Fruit fly (Drosophila melanogaster) whole organism, pupa: ENCODE data around the gene CG7102.
A peak's percentile ranks its signal among the peaks of the same experiment; 100 is the strongest.

Source experiments
- CG10348 ChIP-seq: fragments of 200-800 bp; sonication (Bioruptor generic); IDR thresholded peaks from 2 replicates; pipeline ENCODE4 v1.3.6; 2022; ENCODE audit warnings: missing biosample characterization, missing genetic modification characterization
- CG12605 ChIP-seq: fragments of 200-800 bp; sonication (Bioruptor generic); IDR thresholded peaks from 2 replicates; pipeline ENCODE4 v1.3.6; 2022; ENCODE audit warnings: missing biosample characterization, missing genetic modification characterization
- CG13204 ChIP-seq: fragments of 200-800 bp; sonication (Bioruptor generic); optimal IDR thresholded peaks from 2 replicates; lab custom pipeline; 2018; ENCODE audit warnings: missing biosample characterization, mild to moderate bottlenecking, missing genetic modification characterization, moderate library complexity
- CG14655 ChIP-seq: fragments of 200-800 bp; sonication (Bioruptor generic); optimal IDR thresholded peaks from 3 replicates; lab custom pipeline; 2017; ENCODE audit warnings: mild to moderate bottlenecking, missing biosample characterization, missing genetic modification reagents, missing genetic modification characterization
- CG15710 ChIP-seq: fragments of 200-800 bp; sonication (Bioruptor generic); optimal IDR thresholded peaks from 2 replicates; lab custom pipeline; 2018; ENCODE audit warnings: missing biosample characterization, mild to moderate bottlenecking, missing genetic modification characterization, moderate library complexity
- CG17806 ChIP-seq: fragments of 200-800 bp; sonication (Bioruptor generic); optimal IDR thresholded peaks from 2 replicates; lab custom pipeline; 2018; ENCODE audit warnings: missing biosample characterization, mild to moderate bottlenecking, missing genetic modification characterization, moderate library complexity
- CG32121 ChIP-seq: fragments of 200-800 bp; sonication (Bioruptor generic); IDR thresholded peaks from 2 replicates; pipeline ENCODE4 v1.3.6; 2022; ENCODE audit warnings: missing biosample characterization, missing genetic modification characterization
- CG34367 ChIP-seq: fragments of 200-800 bp; sonication (Bioruptor generic); optimal IDR thresholded peaks from 2 replicates; lab custom pipeline; 2018; ENCODE audit warnings: missing biosample characterization, mild to moderate bottlenecking, missing genetic modification characterization
- CG4496 ChIP-seq: fragments of 200-800 bp; sonication (Bioruptor generic); IDR thresholded peaks from 3 replicates; pipeline ENCODE4 v1.3.6; 2022; ENCODE audit warnings: missing biosample characterization, missing genetic modification characterization
- CG8159 ChIP-seq: fragments of 200-800 bp; sonication (Bioruptor generic); optimal IDR thresholded peaks from 3 replicates; lab custom pipeline; 2018; ENCODE audit warnings: missing biosample characterization, mild to moderate bottlenecking, missing genetic modification characterization, moderate library complexity
- CG8301 ChIP-seq: fragments of 200-800 bp; sonication (Bioruptor generic); optimal IDR thresholded peaks from 2 replicates; lab custom pipeline; 2018; ENCODE audit warnings: missing biosample characterization, mild to moderate bottlenecking, missing genetic modification characterization
- CG9948 ChIP-seq: fragments of 200-800 bp; sonication (Bioruptor generic); optimal IDR thresholded peaks from 2 replicates; lab custom pipeline; 2018; ENCODE audit warnings: missing biosample characterization, mild to moderate bottlenecking, missing genetic modification characterization, moderate library complexity
- D1 ChIP-seq: fragments of 200-800 bp; sonication (Bioruptor generic); optimal IDR thresholded peaks from 2 replicates; lab custom pipeline; 2018; ENCODE audit warnings: missing biosample characterization, mild to moderate bottlenecking, missing genetic modification characterization, moderate library complexity
- EcR ChIP-seq: fragments of 200-800 bp; sonication (Bioruptor generic); optimal IDR thresholded peaks from 3 replicates; lab custom pipeline; 2019; ENCODE audit warnings: missing biosample characterization, missing genetic modification characterization, mild to moderate bottlenecking, moderate library complexity, missing genetic modification reagents
- Ets98B ChIP-seq: fragments of 200-800 bp; sonication (Bioruptor generic); IDR thresholded peaks from 2 replicates; pipeline ENCODE4 v1.3.6; 2022; ENCODE audit warnings: missing biosample characterization, missing genetic modification characterization
- Pif1A ChIP-seq: fragments of 200-800 bp; sonication (Bioruptor generic); optimal IDR thresholded peaks from 3 replicates; lab custom pipeline; 2016; ENCODE audit warnings: missing biosample characterization, missing genetic modification characterization
- Pif1B ChIP-seq: fragments of 200-800 bp; sonication (Bioruptor generic); optimal IDR thresholded peaks from 3 replicates; lab custom pipeline; 2016; ENCODE audit warnings: missing biosample characterization, missing genetic modification characterization
- Snoo ChIP-seq: fragments of 200-800 bp; sonication (Bioruptor generic); optimal IDR thresholded peaks from 3 replicates; lab custom pipeline; 2017; ENCODE audit warnings: missing biosample characterization, mild to moderate bottlenecking, missing genetic modification characterization, inconsistent platforms
- fd96Ca ChIP-seq: fragments of 200-800 bp; sonication (Bioruptor generic); IDR thresholded peaks from 3 replicates; pipeline ENCODE4 v1.3.6; 2022; ENCODE audit warnings: missing biosample characterization, missing genetic modification characterization
- gl ChIP-seq: fragments of 200-800 bp; sonication (Bioruptor generic); optimal IDR thresholded peaks from 2 replicates; lab custom pipeline; 2018; ENCODE audit warnings: missing biosample characterization, mild to moderate bottlenecking, missing genetic modification characterization
- rn ChIP-seq: fragments of 200-800 bp; sonication (Bioruptor generic); IDR thresholded peaks from 2 replicates; pipeline ENCODE4 v1.3.6; 2022; ENCODE audit warnings: missing biosample characterization, missing genetic modification characterization

The CG7102 gene

DNA sequence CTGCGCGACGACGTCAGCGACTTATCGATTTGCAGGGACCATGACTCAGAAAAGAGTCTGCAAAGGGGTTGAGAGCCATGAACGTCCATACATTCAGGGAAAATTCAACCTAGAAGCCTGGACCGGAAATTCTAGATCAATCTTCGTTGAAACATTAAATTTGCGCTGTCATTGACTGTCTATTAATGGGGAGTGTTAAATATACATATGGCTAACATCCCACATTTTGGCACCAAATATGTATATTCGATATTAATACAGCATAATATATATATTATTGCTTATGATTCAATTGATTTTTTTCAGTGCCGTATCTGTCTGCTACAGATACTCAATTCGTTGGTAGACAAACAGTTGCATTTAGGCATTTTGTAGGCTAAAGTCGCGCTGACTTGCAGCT, 18.7 kb downstream of the CG7102 start:
- TF ChIP-seq CG13204 (GFP tag; lab: Kevin White, UChicago) (no peak), CG8159 (tag; lab: Kevin White, UChicago) (peak; percentile 58), D1 (tag; lab: Kevin White, UChicago) (no peak), rn (GFP tag; lab: Robert Waterston, UW) (no peak), Pif1B (GFP tag; lab: Kevin White, UChicago) (no peak), CG14655 (GFP tag; lab: Kevin White, UChicago) (peak; percentile 35), gl (tag; lab: Kevin White, UChicago) (no peak), CG34367 (tag; lab: Kevin White, UChicago) (peak; percentile 37), CG10348 (GFP tag; lab: Robert Waterston, UW) (no peak), CG32121 (GFP tag; lab: Robert Waterston, UW) (no peak), CG8301 (tag; lab: Kevin White, UChicago) (peak; percentile 21), CG12605 (GFP tag; lab: Robert Waterston, UW) (no peak), CG17806 (peak; percentile 64), CG15710 (tag; lab: Kevin White, UChicago) (peak; percentile 8), fd96Ca (GFP tag; lab: Robert Waterston, UW) (no peak; the same call in 2 of the 3 replicates), Ets98B (GFP tag; lab: Robert Waterston, UW) (no peak), EcR (no peak), CG4496 (GFP tag; lab: Robert Waterston, UW) (0 out of 3 replicates have a peak, but pooled peaks have one; percentile 50), Pif1A (GFP tag; lab: Kevin White, UChicago) (peak; percentile 17), Snoo (tag; lab: Kevin White, UChicago) (no peak), CG9948 (tag; lab: Kevin White, UChicago) (peak; percentile 63)

- TF ChIP-seq Pif1B (GFP tag; lab: Kevin White, UChicago) = no peak
- no peak for TF ChIP-seq Snoo (tag; lab: Kevin White, UChicago)
- no peak for TF ChIP-seq Pif1A (GFP tag; lab: Kevin White, UChicago)
- no peak for TF ChIP-seq CG34367 (tag; lab: Kevin White, UChicago)
Observed at dm6 chr2L:7861733-7862132, 25.6 kb downstream of the CG7102 start.

DNA sequence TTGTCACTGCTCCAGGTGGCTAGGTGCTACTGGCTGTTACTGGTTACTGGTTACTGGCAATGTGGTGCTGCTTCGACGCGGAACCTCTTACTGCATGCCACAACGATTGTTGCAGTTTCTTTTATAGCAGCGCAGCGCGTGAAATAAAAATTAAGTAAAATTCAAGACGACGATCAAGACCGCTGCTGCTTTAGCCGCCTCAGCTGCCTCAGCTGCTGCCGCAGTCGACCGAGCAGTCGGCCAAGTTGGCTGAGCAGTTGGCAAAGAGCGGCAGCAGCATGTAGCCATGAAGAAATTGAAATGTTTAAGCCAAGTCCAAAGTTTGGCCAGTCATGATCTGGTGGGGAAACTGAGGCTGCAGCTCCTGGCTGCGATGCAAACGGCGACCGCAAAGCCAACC, 26.6 kb downstream of the CG7102 start, which contains the start of gene TwdlE:
Gene TwdlE, minus strand, starts transcription at position 101 of the 400 bp plus-strand sequence.
- TF ChIP-seq CG10348 (GFP tag; lab: Robert Waterston, UW) (no peak), CG15710 (tag; lab: Kevin White, UChicago) (no peak), Snoo (tag; lab: Kevin White, UChicago) (no peak), Ets98B (GFP tag; lab: Robert Waterston, UW) (no peak), CG34367 (tag; lab: Kevin White, UChicago) (no peak), CG4496 (GFP tag; lab: Robert Waterston, UW) (no peak), CG8301 (tag; lab: Kevin White, UChicago) (no peak), gl (tag; lab: Kevin White, UChicago) (no peak), CG9948 (tag; lab: Kevin White, UChicago) (no peak), CG14655 (GFP tag; lab: Kevin White, UChicago) (no peak), CG8159 (tag; lab: Kevin White, UChicago) (no peak), CG32121 (GFP tag; lab: Robert Waterston, UW) (no peak), fd96Ca (GFP tag; lab: Robert Waterston, UW) (no peak), D1 (tag; lab: Kevin White, UChicago) (no peak), Pif1B (GFP tag; lab: Kevin White, UChicago) (no peak), CG17806 (no peak), CG12605 (GFP tag; lab: Robert Waterston, UW) (no peak), rn (GFP tag; lab: Robert Waterston, UW) (no peak), Pif1A (GFP tag; lab: Kevin White, UChicago) (no peak), EcR (no peak)

DNA sequence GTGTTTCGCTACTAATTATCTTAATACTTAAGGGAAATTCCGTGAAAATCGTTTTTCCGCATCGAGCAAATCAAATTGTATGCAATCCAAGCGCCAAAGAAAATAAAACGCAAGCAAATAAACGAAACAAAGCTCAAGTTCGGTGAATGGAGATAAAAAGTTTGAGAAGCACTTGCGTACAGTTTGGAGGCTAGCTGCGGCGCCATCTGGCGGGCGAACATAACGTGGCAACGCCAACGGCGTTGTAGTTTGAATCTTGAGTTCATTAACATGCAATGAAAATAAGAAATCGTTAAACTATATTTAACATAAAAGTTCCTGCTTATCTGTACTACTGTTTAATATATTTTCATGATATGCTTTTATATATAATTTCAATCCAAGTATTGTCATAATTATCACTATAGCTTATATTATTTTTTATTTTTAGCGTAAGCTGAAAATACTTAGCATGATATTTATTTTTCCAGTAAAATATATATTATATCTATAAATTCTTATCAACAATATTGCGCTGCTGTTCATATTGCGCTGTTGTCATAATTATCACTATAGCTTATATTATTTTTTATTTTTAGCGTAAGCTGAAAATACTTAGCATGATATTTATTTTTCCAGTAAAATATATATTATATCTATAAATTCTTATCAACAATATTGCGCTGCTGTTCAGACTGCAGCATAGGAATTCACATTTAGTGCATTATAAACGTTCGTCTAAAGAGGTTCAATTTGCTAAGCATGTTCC, 30.8 kb downstream of the CG7102 start, which contains the start of gene lectin-28C:
Gene lectin-28C, plus strand, starts transcription at position 698 of the 748 bp plus-strand sequence.
- TF ChIP-seq EcR (peak; percentile 92), CG8159 (tag; lab: Kevin White, UChicago) (peak; percentile 20), CG4496 (GFP tag; lab: Robert Waterston, UW) (peak; percentile 65)

DNA sequence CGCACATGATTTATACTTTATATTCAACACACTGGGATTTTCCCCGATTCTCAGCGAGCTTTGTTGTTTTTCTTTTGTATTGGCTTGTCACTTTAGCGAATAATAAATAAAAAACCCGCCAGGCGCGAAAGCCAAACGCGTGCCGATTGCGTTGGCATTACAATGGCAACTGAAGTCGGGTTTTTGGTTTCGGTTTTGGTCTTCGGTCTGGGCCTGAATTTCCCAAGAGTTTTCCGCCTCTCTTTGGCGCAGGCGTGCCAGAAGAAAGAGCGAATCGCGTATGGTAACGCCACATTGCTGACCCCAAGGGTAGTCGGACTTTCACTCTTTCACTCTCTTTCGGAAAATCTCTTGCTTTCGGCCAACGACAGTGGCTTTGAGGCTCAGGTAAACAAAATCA, 32.2 kb downstream of the CG7102 start, which contains the start of gene CG14535:
Gene CG14535, minus strand, starts transcription at position 368 of the 400 bp plus-strand sequence.
- TF ChIP-seq Snoo (tag; lab: Kevin White, UChicago) (no peak), gl (tag; lab: Kevin White, UChicago) (no peak), CG4496 (GFP tag; lab: Robert Waterston, UW) (0 out of 3 replicates have a peak, but pooled peaks have one; percentile 19), Ets98B (GFP tag; lab: Robert Waterston, UW) (peak; percentile 68), CG12605 (GFP tag; lab: Robert Waterston, UW) (0 out of 2 replicates have a peak, but pooled peaks have one; percentile 12)

DNA sequence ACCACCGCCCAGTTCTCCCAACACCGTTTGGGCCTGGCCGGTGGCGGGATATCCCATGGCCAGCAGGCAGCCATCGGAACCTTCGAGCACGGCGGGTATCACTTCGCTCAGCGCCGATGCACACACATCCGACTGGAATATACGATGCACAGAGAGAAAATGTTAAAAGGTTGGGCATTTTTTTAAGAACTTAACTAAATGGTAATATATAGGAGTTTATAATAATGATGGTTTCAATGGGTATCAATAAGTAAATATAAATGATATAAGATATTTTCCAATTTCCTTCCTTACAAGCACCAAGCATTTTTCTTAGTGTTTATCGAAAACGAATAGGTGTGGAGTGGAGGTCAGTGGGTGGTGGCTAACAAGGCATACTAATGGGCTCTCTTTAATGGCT, 35.7 kb downstream of the CG7102 start:
- TF ChIP-seq CG14655 (GFP tag; lab: Kevin White, UChicago) (peak; percentile 9), CG34367 (tag; lab: Kevin White, UChicago) (no peak), CG8159 (tag; lab: Kevin White, UChicago) (peak; percentile 0), EcR (no peak), CG17806 (peak; percentile 2)
